Fruit fly (Drosophila melanogaster) whole organism, wandering third instar larva: ENCODE results near the gene Polr3E.

ENCODE experiments used
- Abd-B ChIP-seq: fragments of >200 bp; optimal IDR thresholded peaks from 2 replicates; lab custom pipeline; 2017; ENCODE audit warnings: missing biosample characterization, missing genetic modification characterization
- CG32264 ChIP-seq: fragments of 200-800 bp; sonication (Bioruptor generic); optimal IDR thresholded peaks from 2 replicates; lab custom pipeline; 2016; ENCODE audit warnings: missing biosample characterization, missing genetic modification characterization
- CG9705 ChIP-seq: fragments of 200-800 bp; sonication (Bioruptor generic); optimal IDR thresholded peaks from 2 replicates; lab custom pipeline; 2018; ENCODE audit warnings: missing biosample characterization, mild to moderate bottlenecking, missing genetic modification characterization
- CrebA ChIP-seq: fragments of 200-800 bp; sonication (Bioruptor generic); optimal IDR thresholded peaks from 2 replicates; lab custom pipeline; 2016; ENCODE audit warnings: missing biosample characterization, mild to moderate bottlenecking, missing genetic modification characterization, borderline replicate concordance
- Dfd ChIP-seq: fragments of >200 bp; optimal IDR thresholded peaks from 2 replicates; lab custom pipeline; 2017; ENCODE audit warnings: missing biosample characterization, missing genetic modification characterization
- Dif ChIP-seq: fragments of 200-275, 200-300 bp; sonication (Bioruptor generic); optimal IDR thresholded peaks from 2 replicates; lab custom pipeline; 2018; ENCODE audit warnings: missing biosample characterization, missing genetic modification characterization; ENCODE audit not compliant: partially characterized antibody
- GATAd ChIP-seq: sonication (Bioruptor generic); optimal IDR thresholded peaks from 2 replicates; lab custom pipeline; 2016; ENCODE audit warnings: missing biosample characterization, missing genetic modification characterization
- HLH106 ChIP-seq: fragments of 200-800 bp; optimal IDR thresholded peaks from 3 replicates; lab custom pipeline; 2019; ENCODE audit warnings: missing biosample characterization, mild to moderate bottlenecking, missing genetic modification characterization, moderate library complexity
- Hnf4 ChIP-seq: fragments of 200-800 bp; sonication (Bioruptor generic); optimal IDR thresholded peaks from 2 replicates; lab custom pipeline; 2016; ENCODE audit warnings: missing biosample characterization, mild to moderate bottlenecking, missing genetic modification characterization
- Hr78 ChIP-seq: fragments of >200 bp; optimal IDR thresholded peaks from 2 replicates; lab custom pipeline; 2017; ENCODE audit warnings: missing biosample characterization, missing genetic modification characterization
- Hr83 ChIP-seq: fragments of 200-300 bp; sonication (Bioruptor generic); optimal IDR thresholded peaks from 2 replicates; lab custom pipeline; 2016; ENCODE audit warnings: missing biosample characterization, mild to moderate bottlenecking, missing genetic modification characterization, moderate library complexity; ENCODE audit not compliant: poor library complexity, severe bottlenecking
- Jra ChIP-seq: sonication (Bioruptor generic); optimal IDR thresholded peaks from 2 replicates; lab custom pipeline; 2016; ENCODE audit warnings: missing biosample characterization, missing genetic modification characterization
- Mio ChIP-seq: sonication (Bioruptor generic); optimal IDR thresholded peaks from 2 replicates; lab custom pipeline; 2016; ENCODE audit warnings: missing biosample characterization, missing genetic modification characterization
- Myc ChIP-seq: fragments of >200 bp; optimal IDR thresholded peaks from 2 replicates; lab custom pipeline; 2017
- N ChIP-seq: fragments of >200 bp; optimal IDR thresholded peaks from 2 replicates; lab custom pipeline; 2018; ENCODE audit warnings: missing biosample characterization, missing external identifiers, missing genetic modification characterization
- OdsH ChIP-seq: fragments of 200-800 bp; sonication (Bioruptor generic); optimal IDR thresholded peaks from 2 replicates; lab custom pipeline; 2016; ENCODE audit warnings: missing biosample characterization, mild to moderate bottlenecking, missing genetic modification characterization
- Rel ChIP-seq, 2 experiments: fragments of 200-800 bp; sonication (Bioruptor generic) in 1 of 2; optimal IDR thresholded peaks; 2 replicates in 1 of 2; 3 replicates in 1 of 2; lab custom pipeline; 2016 to 2019; ENCODE audit warnings: mild to moderate bottlenecking in 2 of 2, missing biosample characterization in 2 of 2, missing genetic modification characterization in 2 of 2, moderate library complexity in 1 of 2
- Sp1 ChIP-seq: fragments of 200-800 bp; sonication (Bioruptor generic); optimal IDR thresholded peaks from 3 replicates; lab custom pipeline; 2019; ENCODE audit warnings: missing biosample characterization, mild to moderate bottlenecking, missing genetic modification characterization, moderate library complexity
- Vsx2 ChIP-seq: fragments of 200-300, 225-300 bp; sonication (Bioruptor generic); optimal IDR thresholded peaks from 2 replicates; lab custom pipeline; 2018; ENCODE audit warnings: missing biosample characterization, missing genetic modification characterization; ENCODE audit not compliant: partially characterized antibody
- br ChIP-seq: fragments of 200-800 bp; sonication (Bioruptor generic); optimal IDR thresholded peaks from 2 replicates; lab custom pipeline; 2016; ENCODE audit warnings: missing biosample characterization, missing genetic modification characterization
- brk ChIP-seq: fragments of 200-800 bp; sonication (Bioruptor generic); optimal IDR thresholded peaks from 2 replicates; lab custom pipeline; 2016; ENCODE audit warnings: missing biosample characterization, mild to moderate bottlenecking, missing genetic modification characterization
- dl ChIP-seq, 2 experiments: fragments of 175-275, 200-275 bp in 1 of 2; fragments of 200-275 bp in 1 of 2; sonication (Bioruptor generic); optimal IDR thresholded peaks; lab custom pipeline; 2018; ENCODE audit warnings: mild to moderate bottlenecking in 2 of 2, missing biosample characterization in 2 of 2, missing genetic modification characterization in 2 of 2, moderate library complexity in 2 of 2; ENCODE audit not compliant: partially characterized antibody in 2 of 2, insufficient read depth in 1 of 2
- dmrt93B ChIP-seq: fragments of 200-800 bp; sonication (Bioruptor generic); optimal IDR thresholded peaks from 2 replicates; lab custom pipeline; 2018; ENCODE audit warnings: missing biosample characterization, mild to moderate bottlenecking, missing genetic modification characterization
- dsf ChIP-seq: sonication (Bioruptor generic); optimal IDR thresholded peaks from 2 replicates; lab custom pipeline; 2016; ENCODE audit warnings: missing biosample characterization, missing genetic modification characterization, borderline replicate concordance
- ey ChIP-seq: fragments of 200-800 bp; sonication (Bioruptor generic); optimal IDR thresholded peaks from 2 replicates; lab custom pipeline; 2016; ENCODE audit warnings: missing biosample characterization, missing genetic modification characterization
- foxo ChIP-seq, 2 experiments: fragments of 200-800 bp; sonication (Bioruptor generic); optimal IDR thresholded peaks; 2 replicates in 1 of 2; 3 replicates in 1 of 2; lab custom pipeline; 2016 to 2017; ENCODE audit warnings: missing biosample characterization in 2 of 2, missing genetic modification characterization in 2 of 2
- fru ChIP-seq: fragments of 200-800 bp; sonication (Bioruptor generic); optimal IDR thresholded peaks from 3 replicates; lab custom pipeline; 2016; ENCODE audit warnings: missing biosample characterization, mild to moderate bottlenecking, missing genetic modification characterization
- h ChIP-seq: fragments of 200-800 bp; sonication (Bioruptor generic); optimal IDR thresholded peaks from 3 replicates; lab custom pipeline; 2016; ENCODE audit warnings: missing biosample characterization, mild to moderate bottlenecking, missing genetic modification characterization
- jim ChIP-seq: fragments of 175-275, 200-325 bp; sonication (Bioruptor generic); optimal IDR thresholded peaks from 2 replicates; lab custom pipeline; 2016; ENCODE audit warnings: missing biosample characterization, mild to moderate bottlenecking, missing genetic modification characterization
- lola ChIP-seq: fragments of >200 bp; optimal IDR thresholded peaks from 2 replicates; lab custom pipeline; 2017; ENCODE audit warnings: missing biosample characterization, missing genetic modification characterization
- pan ChIP-seq: fragments of >200 bp; optimal IDR thresholded peaks from 2 replicates; lab custom pipeline; 2017
- psq ChIP-seq: fragments of 200-800 bp; sonication (Bioruptor generic); optimal IDR thresholded peaks from 3 replicates; lab custom pipeline; 2017; ENCODE audit warnings: missing biosample characterization, mild to moderate bottlenecking, missing genetic modification characterization, moderate library complexity
- rgr ChIP-seq: fragments of 200-800 bp; sonication (Bioruptor generic); optimal IDR thresholded peaks from 3 replicates; lab custom pipeline; 2016; ENCODE audit warnings: missing biosample characterization, mild to moderate bottlenecking, missing genetic modification characterization
- sage ChIP-seq: fragments of 200-800 bp; sonication (Bioruptor generic); optimal IDR thresholded peaks from 2 replicates; lab custom pipeline; 2016; ENCODE audit warnings: missing biosample characterization, mild to moderate bottlenecking, missing genetic modification characterization
- sv ChIP-seq: fragments of 200-800 bp; sonication (Bioruptor generic); optimal IDR thresholded peaks from 3 replicates; lab custom pipeline; 2016; ENCODE audit warnings: missing biosample characterization, missing genetic modification characterization
- tai ChIP-seq: sonication (Bioruptor generic); optimal IDR thresholded peaks from 2 replicates; lab custom pipeline; 2016; ENCODE audit warnings: missing biosample characterization, missing genetic modification characterization
- usp ChIP-seq: fragments of >200 bp; optimal IDR thresholded peaks from 2 replicates; lab custom pipeline; 2017; ENCODE audit warnings: missing biosample characterization, missing genetic modification characterization
- woc ChIP-seq: sonication (Bioruptor generic); optimal IDR thresholded peaks from 2 replicates; lab custom pipeline; 2016; ENCODE audit warnings: missing biosample characterization, mild to moderate bottlenecking, missing genetic modification characterization

Polr3E gene

dm6 chr3L:21024965-21025833, 6.4 kb upstream of the Polr3E start:
- peak; percentile 4 for TF ChIP-seq h (GFP tag; lab: Kevin White, UChicago)
- TF ChIP-seq Rel (GFP tag; optimal IDR thresholded peaks at IDR 0.05; lab: Kevin White, UChicago), result no peak
- peak; percentile 27 for TF ChIP-seq Rel (tag; optimal IDR thresholded peaks at IDR 0.05; lab: Kevin White, UChicago)
- TF ChIP-seq rgr (GFP tag; lab: Kevin White, UChicago), result no peak
- no peak for TF ChIP-seq woc (GFP tag; lab: Kevin White, UChicago)
- peak; percentile 44 for TF ChIP-seq Sp1 (GFP tag; lab: Kevin White, UChicago)
- peak; percentile 23 for TF ChIP-seq OdsH (GFP tag; lab: Kevin White, UChicago)
- no peak for TF ChIP-seq tai (GFP tag; lab: Kevin White, UChicago)
- no peak for TF ChIP-seq usp
- TF ChIP-seq Jra (GFP tag; lab: Kevin White, UChicago), result no peak
- TF ChIP-seq br, result no peak
- TF ChIP-seq Mio, result no peak
- no peak for TF ChIP-seq foxo (GFP tag; optimal IDR thresholded peaks at IDR 0.05; lab: Kevin White, UChicago)
- TF ChIP-seq Hr78 (GFP tag; lab: Kevin White, UChicago), result no peak
- no peak for TF ChIP-seq lola (GFP tag; lab: Kevin White, UChicago)
- no peak for TF ChIP-seq sv (GFP tag; lab: Kevin White, UChicago)
- TF ChIP-seq Myc (lab: Kevin White, UChicago), result no peak
- no peak for TF ChIP-seq dmrt93B (GFP tag; lab: Kevin White, UChicago)
- no peak for TF ChIP-seq brk (GFP tag; lab: Kevin White, UChicago)
- no peak for TF ChIP-seq pan (lab: Kevin White, UChicago)
- TF ChIP-seq ey (GFP tag; lab: Kevin White, UChicago), result no peak
- TF ChIP-seq N (GFP tag; lab: Kevin White, UChicago), result no peak
- no peak for TF ChIP-seq GATAd (GFP tag; lab: Kevin White, UChicago)
- TF ChIP-seq Dfd (GFP tag; lab: Kevin White, UChicago), result no peak
- TF ChIP-seq CG9705 (GFP tag; lab: Kevin White, UChicago), result no peak
- peak; percentile 39 to 84 for TF ChIP-seq dl (GFP tag; optimal IDR thresholded peaks at IDR 0.05; lab: Kevin White, UChicago; ENCODE audit: insufficient read depth in 1 of 2, partially characterized antibody in 2 of 2)
- no peak for TF ChIP-seq CrebA (GFP tag; lab: Kevin White, UChicago)
- no peak for TF ChIP-seq fru (GFP tag; lab: Kevin White, UChicago)
- no peak for TF ChIP-seq Vsx2 (GFP tag; lab: Kevin White, UChicago)
- TF ChIP-seq psq, result peak; percentile 31
- no peak for TF ChIP-seq Hnf4
- TF ChIP-seq jim (GFP tag; lab: Kevin White, UChicago), result peak; percentile 13
- TF ChIP-seq Dif (GFP tag; lab: Kevin White, UChicago), result peak; percentile 89
- TF ChIP-seq dsf (GFP tag; lab: Kevin White, UChicago), result no peak
- peak; percentile 37 for TF ChIP-seq sage (GFP tag; lab: Kevin White, UChicago)
- TF ChIP-seq Abd-B, result no peak
- no peak for TF ChIP-seq HLH106
- peak; percentile 15 for TF ChIP-seq CG32264 (GFP tag; lab: Kevin White, UChicago)
- TF ChIP-seq Hr83, result no peak
